Worm (Caenorhabditis elegans) whole organism, mixed stage, embryonic: ENCODE results near the gene Y113G7A.13.

Experiments
- bed-3 ChIP-seq: fragments of 200-800 bp; sonication (Bioruptor generic); optimal IDR thresholded peaks from 3 replicates; lab custom pipeline; 2018; ENCODE audit warnings: mild to moderate bottlenecking, missing genetic modification characterization, moderate library complexity, missing compliant biosample characterization
- blmp-1 ChIP-seq: fragments of 150-350 bp; optimal IDR thresholded peaks from 2 replicates; lab custom pipeline; 2014; ENCODE audit warnings: missing biosample characterization, missing genetic modification characterization
- ceh-43 ChIP-seq: fragments of 200-800 bp; sonication (Bioruptor generic); optimal IDR thresholded peaks from 2 replicates; lab custom pipeline; 2018; ENCODE audit warnings: mild to moderate bottlenecking, missing genetic modification characterization, moderate library complexity, missing compliant biosample characterization
- ceh-83 ChIP-seq: fragments of 200-800 bp; sonication (Bioruptor generic); optimal IDR thresholded peaks from 2 replicates; lab custom pipeline; 2018; ENCODE audit warnings: mild to moderate bottlenecking, missing genetic modification characterization, missing compliant biosample characterization
- ces-1 ChIP-seq: fragments of 150-350 bp; optimal IDR thresholded peaks from 2 replicates; lab custom pipeline; 2014; ENCODE audit warnings: missing biosample characterization, missing genetic modification reagents, missing genetic modification characterization
- cnd-1 ChIP-seq: fragments of 200-800 bp; sonication (Bioruptor generic); optimal IDR thresholded peaks from 2 replicates; lab custom pipeline; 2018; ENCODE audit warnings: mild to moderate bottlenecking, missing genetic modification characterization, missing compliant biosample characterization
- elt-1 ChIP-seq: sonication (generic microtip); optimal IDR thresholded peaks from 2 replicates; lab custom pipeline; 2017; ENCODE audit warnings: missing genetic modification characterization, mild to moderate bottlenecking, missing compliant biosample characterization, antibody characterized with exemption, moderate library complexity, borderline replicate concordance; ENCODE audit not compliant: insufficient read depth
- elt-3 ChIP-seq: fragments of 150-350 bp; optimal IDR thresholded peaks from 2 replicates; lab custom pipeline; 2014; ENCODE audit warnings: missing biosample characterization, missing genetic modification characterization
- flh-1 ChIP-seq: fragments of 200-800 bp; sonication (Bioruptor generic); optimal IDR thresholded peaks from 2 replicates; lab custom pipeline; 2018; ENCODE audit warnings: mild to moderate bottlenecking, missing genetic modification characterization, moderate library complexity, missing compliant biosample characterization
- ham-2 ChIP-seq: fragments of 200-800 bp; sonication (Bioruptor generic); optimal IDR thresholded peaks from 2 replicates; lab custom pipeline; 2018; ENCODE audit warnings: mild to moderate bottlenecking, missing genetic modification characterization, missing compliant biosample characterization
- hlh-1 ChIP-seq: fragments of 150-350 bp; optimal IDR thresholded peaks from 2 replicates; lab custom pipeline; 2014; ENCODE audit warnings: missing biosample characterization, missing genetic modification reagents, missing genetic modification characterization
- lin-13 ChIP-seq: fragments of 150-350 bp; optimal IDR thresholded peaks from 2 replicates; lab custom pipeline; 2014; ENCODE audit warnings: missing biosample characterization, missing genetic modification characterization
- lin-32 ChIP-seq: fragments of 200-800 bp; sonication (Bioruptor generic); optimal IDR thresholded peaks from 2 replicates; lab custom pipeline; 2018; ENCODE audit warnings: mild to moderate bottlenecking, missing genetic modification characterization, missing compliant biosample characterization
- lsy-2 ChIP-seq: fragments of 150-350 bp; optimal IDR thresholded peaks from 2 replicates; lab custom pipeline; 2014; ENCODE audit warnings: missing biosample characterization, missing genetic modification characterization
- mab-5 ChIP-seq: fragments of 150-350 bp; optimal IDR thresholded peaks from 2 replicates; lab custom pipeline; 2014; ENCODE audit warnings: missing biosample characterization, missing genetic modification characterization
- mep-1 ChIP-seq: fragments of 150-350 bp; optimal IDR thresholded peaks from 2 replicates; lab custom pipeline; 2017; ENCODE audit warnings: missing biosample characterization, missing genetic modification reagents, missing genetic modification characterization, inconsistent platforms
- mls-2 ChIP-seq: sonication (generic microtip); optimal IDR thresholded peaks from 2 replicates; lab custom pipeline; 2016; ENCODE audit warnings: mild to moderate bottlenecking, missing genetic modification characterization, moderate library complexity, missing compliant biosample characterization
- nhr-12 ChIP-seq: fragments of 150-350 bp; optimal IDR thresholded peaks from 2 replicates; lab custom pipeline; 2014; ENCODE audit warnings: missing biosample characterization, missing genetic modification characterization
- nhr-2 ChIP-seq: fragments of 150-350 bp; optimal IDR thresholded peaks from 2 replicates; lab custom pipeline; 2014; ENCODE audit warnings: missing biosample characterization, missing genetic modification characterization
- nhr-237 ChIP-seq: fragments of 150-350 bp; optimal IDR thresholded peaks from 2 replicates; lab custom pipeline; 2014; ENCODE audit warnings: missing biosample characterization, missing genetic modification characterization
- nhr-28 ChIP-seq: fragments of 150-350 bp; optimal IDR thresholded peaks from 2 replicates; lab custom pipeline; 2014; ENCODE audit warnings: missing biosample characterization, missing genetic modification characterization
- nhr-76 ChIP-seq: sonication (generic microtip); optimal IDR thresholded peaks from 2 replicates; lab custom pipeline; 2017; ENCODE audit warnings: missing biosample characterization, missing genetic modification characterization
- sem-2 ChIP-seq: fragments of 200-800 bp; sonication (Bioruptor generic); optimal IDR thresholded peaks from 2 replicates; lab custom pipeline; 2018; ENCODE audit warnings: mild to moderate bottlenecking, missing genetic modification characterization, missing compliant biosample characterization
- sptf-1 ChIP-seq: sonication (generic microtip); optimal IDR thresholded peaks from 2 replicates; lab custom pipeline; 2017; ENCODE audit warnings: mild to moderate bottlenecking, missing genetic modification characterization, moderate library complexity, missing compliant biosample characterization
- unc-120 ChIP-seq: sonication (generic microtip); optimal IDR thresholded peaks from 2 replicates; lab custom pipeline; 2017; ENCODE audit warnings: missing genetic modification characterization, missing compliant biosample characterization; ENCODE audit not compliant: poor library complexity, severe bottlenecking
- zip-8 ChIP-seq: fragments of 150-350 bp; optimal IDR thresholded peaks from 2 replicates; lab custom pipeline; 2014; ENCODE audit warnings: missing biosample characterization, missing genetic modification characterization
- ztf-11 ChIP-seq: fragments of 150-350 bp; optimal IDR thresholded peaks from 2 replicates; lab custom pipeline; 2014; ENCODE audit warnings: missing biosample characterization, missing genetic modification characterization

The Y113G7A.13 gene

DNA sequence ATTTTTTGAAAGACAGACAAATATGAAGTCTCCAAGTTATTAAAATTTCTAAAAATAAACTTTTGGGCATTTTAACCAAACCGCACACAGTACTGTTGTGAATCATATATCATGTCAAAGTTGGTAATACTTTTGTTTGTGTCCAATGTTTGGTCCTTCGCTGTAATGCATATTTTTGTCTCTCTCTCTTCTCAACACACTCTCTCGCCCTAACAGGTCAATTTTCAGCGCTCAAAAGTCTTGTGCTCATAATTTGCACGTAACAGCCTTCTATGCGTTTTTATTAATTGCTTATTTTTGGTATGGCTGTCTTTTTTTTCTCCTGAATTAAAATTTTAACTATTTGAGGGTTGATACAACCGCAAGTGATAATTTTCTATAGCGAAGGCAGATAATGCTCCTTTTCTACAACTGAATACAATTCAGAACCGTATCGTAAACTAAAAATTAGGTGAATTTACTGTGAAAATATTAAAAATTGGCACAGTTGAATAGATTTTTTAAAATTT lies 13.8 kb downstream of the Y113G7A.13 start:
- TF ChIP-seq hlh-1 = no peak
- no peak for TF ChIP-seq elt-3 (tag; lab: Kevin White, UChicago)
- no peak for TF ChIP-seq sptf-1
- no peak for TF ChIP-seq zip-8
- TF ChIP-seq flh-1 (GFP tag; lab: Kevin White, UChicago) = no peak
- no peak for TF ChIP-seq mls-2
- no peak for TF ChIP-seq elt-1 (tag; lab: Kevin White, UChicago)
- TF ChIP-seq mab-5 = no peak
- TF ChIP-seq ces-1 (GFP tag; lab: Kevin White, UChicago) = no peak

DNA sequence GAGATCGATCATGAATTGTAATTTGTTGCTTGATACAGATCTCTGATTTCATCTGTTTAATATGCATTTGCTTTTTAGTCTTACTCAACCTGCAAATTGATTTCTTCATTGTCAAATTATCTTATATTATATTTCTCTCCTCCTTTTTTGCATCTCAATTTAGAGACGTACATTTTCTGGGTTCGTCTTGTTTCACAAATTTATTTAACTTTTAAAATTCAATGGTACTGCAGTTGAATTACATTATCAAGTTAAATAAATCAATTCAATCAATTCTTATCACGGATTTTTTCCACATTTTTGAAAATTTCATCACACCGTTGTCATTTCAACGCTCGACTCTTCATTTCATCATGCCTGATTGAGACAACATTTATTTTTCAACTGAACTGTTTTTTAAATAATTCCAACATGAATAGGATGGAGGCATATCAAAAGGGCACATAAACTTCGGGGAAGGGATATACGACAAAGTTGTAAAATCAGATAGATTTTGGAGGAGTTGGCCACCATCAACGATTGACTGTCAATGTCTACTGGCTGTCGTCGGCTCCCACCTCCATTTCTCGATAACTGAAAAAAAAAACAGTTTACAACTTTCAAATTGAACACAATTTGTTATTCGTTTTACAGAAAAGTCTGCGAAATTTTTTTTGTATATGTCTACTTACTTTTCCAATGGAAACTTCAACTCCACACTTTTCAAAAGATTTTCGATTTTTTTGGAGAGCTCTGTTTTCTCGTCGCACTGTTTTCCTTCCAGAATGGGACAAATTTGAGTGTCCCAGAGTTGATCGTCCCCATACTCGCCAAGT lies 14.5 kb downstream of the Y113G7A.13 start:
- TF ChIP-seq blmp-1 (tag; lab: Kevin White, UChicago) (no peak), flh-1 (GFP tag; lab: Kevin White, UChicago) (no peak), ceh-43 (GFP tag; lab: Kevin White, UChicago) (no peak), lin-13 (tag; lab: Kevin White, UChicago) (no peak), sem-2 (GFP tag; lab: Kevin White, UChicago) (no peak), hlh-1 (no peak), nhr-2 (no peak), nhr-76 (no peak), elt-1 (tag; lab: Kevin White, UChicago) (no peak), unc-120 (no peak), nhr-237 (no peak), ceh-83 (GFP tag; lab: Kevin White, UChicago) (no peak)

DNA sequence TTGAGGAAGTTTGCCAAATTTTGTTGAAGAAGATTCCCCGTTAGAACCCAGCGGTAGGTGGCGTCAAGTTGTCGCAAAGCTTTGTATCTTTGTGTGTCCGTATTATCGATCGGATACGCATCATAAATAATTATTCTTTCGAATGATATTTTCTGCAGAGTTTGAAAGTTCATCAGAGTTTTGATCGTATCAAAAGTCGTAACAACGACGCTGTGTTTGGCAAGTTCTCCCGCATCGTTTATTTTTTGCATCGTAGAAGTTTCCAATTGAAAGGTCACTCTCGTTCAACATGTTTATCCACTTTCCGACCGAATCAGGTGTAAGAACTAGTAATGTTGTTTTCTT lies 15.1 kb downstream of the Y113G7A.13 start:
- TF ChIP-seq nhr-28 (tag; lab: Kevin White, UChicago) = no peak
- TF ChIP-seq elt-1 (tag; lab: Kevin White, UChicago) = no peak
- TF ChIP-seq sptf-1 = no peak

DNA sequence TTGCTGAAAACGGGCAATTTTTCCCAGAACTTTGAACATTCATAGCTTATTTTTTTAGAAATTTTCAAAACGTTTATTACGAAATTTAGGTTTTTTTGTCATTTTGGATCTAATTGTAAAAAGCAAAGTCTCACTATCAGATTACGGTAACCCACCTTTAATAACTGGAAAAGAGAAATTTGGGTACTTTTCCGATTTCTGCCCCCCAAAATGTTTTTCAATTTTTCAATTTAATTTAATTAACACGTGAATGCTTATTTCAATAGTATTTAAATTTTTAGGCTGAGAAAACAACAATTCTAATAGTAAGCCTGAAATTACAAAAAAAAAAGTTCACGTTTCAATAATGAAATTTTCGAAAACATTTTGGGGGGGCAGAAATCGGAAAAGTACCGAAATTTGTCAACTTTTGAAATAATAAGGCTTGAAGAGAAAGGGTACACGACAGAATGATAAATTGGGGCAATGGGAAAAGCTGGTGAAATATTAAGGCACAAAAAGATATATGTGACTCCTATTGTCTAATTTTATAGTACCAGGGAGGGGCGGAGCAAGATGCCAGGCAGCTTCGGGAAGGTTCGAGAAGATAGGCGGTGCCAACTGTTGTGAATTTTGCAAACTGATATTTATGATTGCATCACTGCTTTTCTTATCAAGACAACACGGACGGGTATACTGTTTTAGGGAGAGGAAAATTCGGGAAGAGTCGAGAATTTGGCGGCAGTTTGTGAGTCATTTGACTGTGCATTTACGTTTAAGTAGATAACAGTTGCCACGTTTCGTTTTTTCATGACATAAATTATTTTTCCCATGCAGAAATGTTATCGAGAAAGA lies 16.3 kb downstream of the Y113G7A.13 start, which contains the start of gene F19B2.5:
TSS of gene F19B2.5 (minus strand) at position 107 of the 834 bp plus-strand sequence.
- TF ChIP-seq lsy-2 (tag; lab: Kevin White, UChicago) (no peak), ham-2 (GFP tag; lab: Kevin White, UChicago) (no peak), unc-120 (no peak), nhr-2 (no peak), sptf-1 (no peak), elt-1 (tag; lab: Kevin White, UChicago) (no peak), mep-1 (tag; lab: Kevin White, UChicago) (no peak), cnd-1 (tag; lab: Kevin White, UChicago) (no peak), lin-13 (tag; lab: Kevin White, UChicago) (no peak)

DNA sequence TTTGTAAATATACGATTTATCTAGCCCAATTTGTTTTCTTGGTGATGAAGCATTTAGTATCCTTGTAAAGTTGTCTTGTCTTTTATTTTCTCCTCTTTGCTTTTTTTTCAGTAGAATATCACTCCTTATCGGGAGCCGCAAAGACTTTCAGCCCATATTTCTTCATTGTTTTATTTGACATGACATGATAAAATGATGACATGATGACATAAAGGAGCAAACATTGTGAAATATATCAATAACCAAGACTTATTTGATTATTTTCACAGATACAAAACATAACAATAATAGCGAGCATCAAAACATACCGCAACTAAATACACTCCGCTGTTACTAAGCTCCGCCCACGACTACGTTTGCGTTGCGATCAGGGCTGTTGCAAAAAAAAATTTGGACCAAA lies 17.8 kb downstream of the Y113G7A.13 start:
- TF ChIP-seq zip-8 = no peak
- no peak for TF ChIP-seq ces-1 (GFP tag; lab: Kevin White, UChicago)
- no peak for TF ChIP-seq mab-5
- TF ChIP-seq bed-3 = no peak
- TF ChIP-seq blmp-1 (tag; lab: Kevin White, UChicago) = no peak
- TF ChIP-seq nhr-237 = no peak
- TF ChIP-seq mep-1 (tag; lab: Kevin White, UChicago) = no peak
- no peak for TF ChIP-seq flh-1 (GFP tag; lab: Kevin White, UChicago)
- TF ChIP-seq elt-3 (tag; lab: Kevin White, UChicago) = no peak
- TF ChIP-seq nhr-12 = no peak
- no peak for TF ChIP-seq lin-13 (tag; lab: Kevin White, UChicago)
- no peak for TF ChIP-seq elt-1 (tag; lab: Kevin White, UChicago)
- no peak for TF ChIP-seq ham-2 (GFP tag; lab: Kevin White, UChicago)
- TF ChIP-seq ceh-43 (GFP tag; lab: Kevin White, UChicago) = no peak
- no peak for TF ChIP-seq lin-32 (GFP tag; lab: Kevin White, UChicago)
- no peak for TF ChIP-seq ztf-11 (tag; lab: Kevin White, UChicago)
